Fruit fly (Drosophila melanogaster) whole organism, embryonic: ENCODE results near the gene Cdc50.

Source experiments
- CG1024 ChIP-seq: fragments of 200-800 bp; sonication (Bioruptor generic); IDR thresholded peaks from 2 replicates; pipeline ENCODE4 v1.3.6; 2022; ENCODE audit warnings: missing biosample characterization, missing genetic modification characterization
- CG10431 ChIP-seq: fragments of 200-800 bp; sonication (Bioruptor generic); optimal IDR thresholded peaks from 3 replicates; lab custom pipeline; 2018; ENCODE audit warnings: missing biosample characterization, mild to moderate bottlenecking, missing genetic modification characterization
- CG12219 ChIP-seq: fragments of 200-800 bp; sonication (Bioruptor generic); optimal IDR thresholded peaks from 3 replicates; lab custom pipeline; 2018; ENCODE audit warnings: missing biosample characterization, mild to moderate bottlenecking, missing genetic modification characterization
- CG12391 ChIP-seq: fragments of 200-800 bp; sonication (Bioruptor generic); optimal IDR thresholded peaks from 3 replicates; lab custom pipeline; 2018; ENCODE audit warnings: missing biosample characterization, mild to moderate bottlenecking, missing genetic modification characterization, moderate library complexity
- CG12659 ChIP-seq: fragments of 200-800 bp; sonication (Bioruptor generic); optimal IDR thresholded peaks from 3 replicates; lab custom pipeline; 2017; ENCODE audit warnings: mild to moderate bottlenecking, missing biosample characterization, missing genetic modification reagents, missing genetic modification characterization
- CG13775 ChIP-seq: fragments of 200-800 bp; sonication (Bioruptor generic); optimal IDR thresholded peaks from 3 replicates; lab custom pipeline; 2017; ENCODE audit warnings: missing biosample characterization, mild to moderate bottlenecking, missing genetic modification characterization
- CG13894 ChIP-seq: fragments of 200-800 bp; sonication (Bioruptor generic); optimal IDR thresholded peaks from 3 replicates; lab custom pipeline; 2018; ENCODE audit warnings: missing biosample characterization, mild to moderate bottlenecking, missing genetic modification characterization, moderate library complexity
- CG14014 ChIP-seq: fragments of 200-800 bp; sonication (Bioruptor generic); IDR thresholded peaks from 2 replicates; pipeline ENCODE4 v1.3.6; 2022; ENCODE audit warnings: missing biosample characterization, missing genetic modification characterization
- CG15269 ChIP-seq: fragments of 200-800 bp; sonication (Bioruptor generic); optimal IDR thresholded peaks from 2 replicates; lab custom pipeline; 2018; ENCODE audit warnings: missing biosample characterization, mild to moderate bottlenecking, missing genetic modification characterization, moderate library complexity
- CG15514 ChIP-seq: fragments of 200-800 bp; sonication (Bioruptor generic); optimal IDR thresholded peaks from 3 replicates; lab custom pipeline; 2017; ENCODE audit warnings: missing biosample characterization, missing genetic modification characterization, mild to moderate bottlenecking, moderate library complexity, missing genetic modification reagents
- CG17328 ChIP-seq: fragments of 200-800 bp; sonication (Bioruptor generic); IDR thresholded peaks from 2 replicates; pipeline ENCODE4 v1.3.6; 2022; ENCODE audit warnings: missing biosample characterization, missing genetic modification characterization
- CG18599 ChIP-seq: fragments of 200-800 bp; sonication (Bioruptor generic); optimal IDR thresholded peaks from 3 replicates; lab custom pipeline; 2017; ENCODE audit warnings: missing biosample characterization, missing genetic modification characterization, mild to moderate bottlenecking, moderate library complexity, missing genetic modification reagents
- CG2116 ChIP-seq: fragments of 200-800 bp; sonication (Bioruptor generic); optimal IDR thresholded peaks from 3 replicates; lab custom pipeline; 2018; ENCODE audit warnings: missing biosample characterization, mild to moderate bottlenecking, missing genetic modification characterization
- CG30403 ChIP-seq: fragments of 200-800 bp; sonication (Bioruptor generic); optimal IDR thresholded peaks from 3 replicates; lab custom pipeline; 2016; ENCODE audit warnings: missing biosample characterization, missing genetic modification characterization
- CG4360 ChIP-seq: fragments of 200-800 bp; sonication (Bioruptor generic); IDR thresholded peaks from 2 replicates; pipeline ENCODE4 v1.3.6; 2022; ENCODE audit warnings: missing biosample characterization, missing genetic modification characterization
- CG7357 ChIP-seq: fragments of 200-800 bp; sonication (Bioruptor generic); IDR thresholded peaks from 3 replicates; pipeline ENCODE4 v1.3.6; 2022; ENCODE audit warnings: missing biosample characterization, missing genetic modification characterization
- CG8089 ChIP-seq: fragments of 200-800 bp; sonication (Bioruptor generic); optimal IDR thresholded peaks from 3 replicates; lab custom pipeline; 2016; ENCODE audit warnings: missing biosample characterization, missing genetic modification characterization
- CG8924 ChIP-seq: fragments of 200-800 bp; optimal IDR thresholded peaks from 3 replicates; lab custom pipeline; 2019; ENCODE audit warnings: missing biosample characterization, mild to moderate bottlenecking, missing genetic modification characterization, moderate library complexity
- CG9727 ChIP-seq: fragments of 200-800 bp; sonication (Bioruptor generic); optimal IDR thresholded peaks from 3 replicates; lab custom pipeline; 2017; ENCODE audit warnings: missing biosample characterization, mild to moderate bottlenecking, missing genetic modification characterization
- CG9797 ChIP-seq: fragments of 200-800 bp; sonication (Bioruptor generic); optimal IDR thresholded peaks from 3 replicates; lab custom pipeline; 2018; ENCODE audit warnings: missing biosample characterization, mild to moderate bottlenecking, missing genetic modification characterization
- CTCF ChIP-seq: fragments of 200-800 bp; sonication (Bioruptor generic); optimal IDR thresholded peaks from 2 replicates; lab custom pipeline; 2017; ENCODE audit warnings: missing biosample characterization, mild to moderate bottlenecking, missing genetic modification characterization, moderate library complexity
- CoRest ChIP-seq: fragments of 200-800 bp; sonication (Bioruptor generic); optimal IDR thresholded peaks from 3 replicates; lab custom pipeline; 2018; ENCODE audit warnings: missing biosample characterization, mild to moderate bottlenecking, missing genetic modification characterization, moderate library complexity
- E2f2 ChIP-seq: fragments of 200-800 bp; sonication (Bioruptor generic); IDR thresholded peaks from 2 replicates; pipeline ENCODE4 v1.3.6; 2022; ENCODE audit warnings: missing biosample characterization, missing genetic modification characterization
- Fer1 ChIP-seq: fragments of 200-800 bp; sonication (Bioruptor generic); optimal IDR thresholded peaks from 2 replicates; lab custom pipeline; 2017; ENCODE audit warnings: missing biosample characterization, mild to moderate bottlenecking, missing genetic modification characterization
- Med ChIP-seq: fragments of 200-800 bp; sonication (Bioruptor generic); peaks from one replicate; lab custom pipeline; 2016; ENCODE audit warnings: missing biosample characterization, missing genetic modification characterization, mild to moderate bottlenecking, inconsistent platforms, moderate library complexity
- Oli ChIP-seq: fragments of 200-800 bp; sonication (Bioruptor generic); optimal IDR thresholded peaks from 2 replicates; lab custom pipeline; 2018; ENCODE audit warnings: missing biosample characterization, mild to moderate bottlenecking, missing genetic modification characterization, moderate library complexity
- Rfx ChIP-seq: fragments of 200-800 bp; sonication (Bioruptor generic); IDR thresholded peaks from 2 replicates; pipeline ENCODE4 v1.3.6; 2022; ENCODE audit warnings: missing biosample characterization, missing genetic modification characterization
- Side ChIP-seq: fragments of 200-800 bp; sonication (Bioruptor generic); optimal IDR thresholded peaks from 2 replicates; lab custom pipeline; 2016; ENCODE audit warnings: missing biosample characterization, missing genetic modification characterization
- Sry-β ChIP-seq: fragments of 200-800 bp; sonication (Bioruptor generic); optimal IDR thresholded peaks from 2 replicates; lab custom pipeline; 2018; ENCODE audit warnings: missing biosample characterization, mild to moderate bottlenecking, missing genetic modification characterization, moderate library complexity
- Ssrp ChIP-seq: fragments of 200-800 bp; sonication (Bioruptor generic); optimal IDR thresholded peaks from 2 replicates; lab custom pipeline; 2018; ENCODE audit warnings: missing biosample characterization, mild to moderate bottlenecking, missing genetic modification characterization, moderate library complexity
- Xrp1 ChIP-seq: fragments of 200-800 bp; sonication (Bioruptor generic); IDR thresholded peaks from 2 replicates; pipeline ENCODE4 v1.3.6; 2022; ENCODE audit warnings: missing biosample characterization, missing genetic modification characterization
- cato ChIP-seq: fragments of 200-800 bp; sonication (Bioruptor generic); optimal IDR thresholded peaks from 2 replicates; lab custom pipeline; 2016; ENCODE audit warnings: missing biosample characterization, missing genetic modification characterization, borderline replicate concordance
- cg ChIP-seq: fragments of 200-800 bp; sonication (Bioruptor generic); optimal IDR thresholded peaks from 3 replicates; lab custom pipeline; 2019; ENCODE audit warnings: missing biosample characterization, mild to moderate bottlenecking, missing genetic modification characterization, moderate library complexity
- corto ChIP-seq: fragments of 200-800 bp; sonication (Bioruptor generic); optimal IDR thresholded peaks from 2 replicates; lab custom pipeline; 2016; ENCODE audit warnings: missing biosample characterization, mild to moderate bottlenecking, missing genetic modification characterization, moderate library complexity
- dmrt11E ChIP-seq: fragments of 200-800 bp; sonication (Bioruptor generic); optimal IDR thresholded peaks from 3 replicates; lab custom pipeline; 2018; ENCODE audit warnings: missing biosample characterization, mild to moderate bottlenecking, missing genetic modification characterization, moderate library complexity
- dmrt99B ChIP-seq: fragments of 200-800 bp; sonication (Bioruptor generic); optimal IDR thresholded peaks from 2 replicates; lab custom pipeline; 2018; ENCODE audit warnings: missing biosample characterization, mild to moderate bottlenecking, missing genetic modification characterization, moderate library complexity
- grau ChIP-seq: fragments of 200-800 bp; optimal IDR thresholded peaks from 3 replicates; lab custom pipeline; 2019; ENCODE audit warnings: missing biosample characterization, mild to moderate bottlenecking, missing genetic modification characterization, moderate library complexity
- her ChIP-seq: fragments of 200-800 bp; sonication (Bioruptor generic); optimal IDR thresholded peaks from 2 replicates; lab custom pipeline; 2016; ENCODE audit warnings: missing biosample characterization, missing genetic modification characterization
- lilli ChIP-seq: fragments of 200-800 bp; sonication (Bioruptor generic); optimal IDR thresholded peaks from 3 replicates; lab custom pipeline; 2016; ENCODE audit warnings: missing biosample characterization, missing genetic modification characterization
- nom ChIP-seq: fragments of 200-800 bp; sonication (Bioruptor generic); optimal IDR thresholded peaks from 2 replicates; lab custom pipeline; 2017; ENCODE audit warnings: missing biosample characterization, missing genetic modification characterization, mild to moderate bottlenecking, moderate library complexity, missing genetic modification reagents
- oc ChIP-seq: fragments of 200-800 bp; sonication (Bioruptor generic); optimal IDR thresholded peaks from 2 replicates; lab custom pipeline; 2018; ENCODE audit warnings: missing biosample characterization, mild to moderate bottlenecking, missing genetic modification characterization, moderate library complexity
- phol ChIP-seq: fragments of 200-800 bp; sonication (Bioruptor generic); optimal IDR thresholded peaks from 3 replicates; lab custom pipeline; 2018; ENCODE audit warnings: missing biosample characterization, mild to moderate bottlenecking, missing genetic modification characterization, moderate library complexity
- psq ChIP-seq: fragments of 200-800 bp; sonication (Bioruptor generic); optimal IDR thresholded peaks from 2 replicates; lab custom pipeline; 2017; ENCODE audit warnings: missing biosample characterization, missing genetic modification characterization
- row ChIP-seq: fragments of 200-800 bp; sonication (Bioruptor generic); IDR thresholded peaks from 3 replicates; pipeline ENCODE4 v1.3.6; 2022; ENCODE audit warnings: missing biosample characterization, missing genetic modification characterization
- sens ChIP-seq: fragments of 200-800 bp; sonication (Bioruptor generic); peaks from one replicate; lab custom pipeline; 2016; ENCODE audit warnings: missing biosample characterization, missing genetic modification characterization
- tgo ChIP-seq: fragments of 200-800 bp; sonication (Bioruptor generic); IDR thresholded peaks from 3 replicates; pipeline ENCODE4 v1.3.6; 2022; ENCODE audit warnings: missing biosample characterization, missing genetic modification characterization
- tx ChIP-seq: fragments of 200-800 bp; sonication (Bioruptor generic); optimal IDR thresholded peaks from 2 replicates; lab custom pipeline; 2016; ENCODE audit warnings: missing biosample characterization, missing genetic modification characterization
- vvl ChIP-seq: fragments of 200-800 bp; sonication (Bioruptor generic); IDR thresholded peaks from 2 replicates; pipeline ENCODE4 v1.3.6; 2022; ENCODE audit warnings: missing biosample characterization, missing genetic modification characterization

The Cdc50 gene

dm6 chrX:16427786-16428400, 13.2 kb downstream of the Cdc50 start (continued):
- TF ChIP-seq tx (GFP tag; lab: Kevin White, UChicago) (no peak), CG30403 (GFP tag; lab: Kevin White, UChicago) (peak; percentile 35), CG15514 (GFP tag; lab: Kevin White, UChicago) (no peak), sens (GFP tag; lab: Kevin White, UChicago) (peak; percentile 45), psq (GFP tag; lab: Kevin White, UChicago) (peak; percentile 40), Fer1 (GFP tag; lab: Kevin White, UChicago) (peak; percentile 14), lilli (GFP tag; lab: Kevin White, UChicago) (peak; percentile 7), vvl (GFP tag; lab: Robert Waterston, UW) (0 out of 2 replicates have a peak, but pooled peaks have one; percentile 14), CG7357 (GFP tag; lab: Robert Waterston, UW) (0 out of 3 replicates have a peak, but pooled peaks have one; percentile 7), Oli (tag; lab: Kevin White, UChicago) (peak; percentile 32), CG14014 (GFP tag; lab: Robert Waterston, UW) (no peak), CG15269 (tag; lab: Kevin White, UChicago) (no peak), Sry-β (GFP tag; lab: Kevin White, UChicago) (peak; percentile 93), dmrt11E (tag; lab: Kevin White, UChicago) (peak; percentile 37), Ssrp (tag; lab: Kevin White, UChicago) (peak; percentile 11), Med (GFP tag; lab: Kevin White, UChicago) (peak; percentile 35), tgo (GFP tag; lab: Robert Waterston, UW) (no peak), CG13775 (GFP tag; lab: Kevin White, UChicago) (peak; percentile 16), row (GFP tag; lab: Robert Waterston, UW) (peak; percentile 75), CG12659 (GFP tag; lab: Kevin White, UChicago) (peak; percentile 1), CG17328 (GFP tag; lab: Robert Waterston, UW) (no peak), cato (no peak), CG2116 (GFP tag; lab: Kevin White, UChicago) (peak; percentile 25), phol (peak; percentile 22), Rfx (GFP tag; lab: Robert Waterston, UW) (0 out of 2 replicates have a peak, but pooled peaks have one; percentile 9), CoRest (tag; lab: Kevin White, UChicago) (no peak), CG9727 (peak; percentile 38)

- TF ChIP-seq CG4360 (GFP tag; lab: Robert Waterston, UW), result peak; percentile 84
- TF ChIP-seq nom, result peak; percentile 51
- no peak for TF ChIP-seq CG10431
- TF ChIP-seq CG12391 (tag; lab: Kevin White, UChicago), result peak; percentile 4
- no peak for TF ChIP-seq CG13775 (GFP tag; lab: Kevin White, UChicago)
- TF ChIP-seq CG9797 (GFP tag; lab: Kevin White, UChicago), result no peak
- peak; percentile 33 for TF ChIP-seq E2f2
- TF ChIP-seq CG8924 (tag; lab: Kevin White, UChicago), result peak; percentile 6
- TF ChIP-seq grau (tag; lab: Kevin White, UChicago), result peak; percentile 12
- TF ChIP-seq phol, result peak; percentile 30
- peak; percentile 8 for TF ChIP-seq dmrt99B (tag; lab: Kevin White, UChicago)
- no peak for TF ChIP-seq CG8089 (GFP tag; lab: Kevin White, UChicago)
- TF ChIP-seq CG18599 (GFP tag; lab: Kevin White, UChicago), result peak; percentile 14
- no peak for TF ChIP-seq CTCF (GFP tag; lab: Kevin White, UChicago)
- no peak for TF ChIP-seq Side (GFP tag; lab: Kevin White, UChicago)
- TF ChIP-seq CG1024 (GFP tag; lab: Robert Waterston, UW), result no peak
- TF ChIP-seq CG15269 (tag; lab: Kevin White, UChicago), result peak; percentile 4
- TF ChIP-seq oc (tag; lab: Kevin White, UChicago), result no peak
- TF ChIP-seq corto (GFP tag; lab: Kevin White, UChicago), result no peak
- peak; percentile 5 for TF ChIP-seq CG12219
- TF ChIP-seq Xrp1 (GFP tag; lab: Robert Waterston, UW), result no peak
- TF ChIP-seq her (GFP tag; lab: Kevin White, UChicago), result no peak
- TF ChIP-seq cg, result peak; percentile 8
- peak; percentile 15 for TF ChIP-seq CG13894 (tag; lab: Kevin White, UChicago)
Observed at dm6 chrX:16426478-16427052, 14.5 kb downstream of the Cdc50 start.
